Fruit fly (Drosophila melanogaster) Kc167 (cell line): ENCODE measurements around the gene Hsp67Ba.

ENCODE experiments used
- h ChIP-seq: fragments of >200 bp; optimal IDR thresholded peaks from 3 replicates; lab custom pipeline; 2018; ENCODE audit warnings: missing external identifiers
- psq ChIP-seq: fragments of >200 bp; optimal IDR thresholded peaks from 2 replicates; lab custom pipeline; 2017; ENCODE audit warnings: missing external identifiers
- ttk ChIP-seq: sonication (Bioruptor generic); optimal IDR thresholded peaks from 2 replicates; lab custom pipeline; 2017; ENCODE audit warnings: missing external identifiers

- TF ChIP-seq ttk (lab: Kevin White, UChicago), result no peak
- TF ChIP-seq h (lab: Kevin White, UChicago), result no peak
- no peak for TF ChIP-seq psq
Measured at dm6 chr3L:9410754-9411423, 31.6 kb upstream of the Hsp67Ba start, which contains the start of the genes CG4022 and Cpsf5.
